Fruit fly (Drosophila melanogaster) whole organism, prepupa: Measurements from ENCODE around the gene Obp99d.

Experiments used
- CG34406 ChIP-seq: fragments of 200-800 bp; sonication (Bioruptor generic); optimal IDR thresholded peaks from 3 replicates; lab custom pipeline; 2016; ENCODE audit warnings: missing biosample characterization, missing genetic modification characterization
- Gug ChIP-seq: fragments of 200-800 bp; sonication (Bioruptor generic); IDR thresholded peaks from 2 replicates; pipeline ENCODE4 v1.3.6; 2022; ENCODE audit warnings: missing biosample characterization, missing genetic modification characterization
- cyc ChIP-seq: fragments of 200-800 bp; sonication (Bioruptor generic); optimal IDR thresholded peaks from 3 replicates; lab custom pipeline; 2016; ENCODE audit warnings: missing biosample characterization, missing genetic modification characterization

- peak; percentile 60 for TF ChIP-seq Gug (GFP tag; lab: Robert Waterston, UW)
- TF ChIP-seq CG34406 (GFP tag; lab: Kevin White, UChicago): peak; percentile 19
- TF ChIP-seq cyc (GFP tag; lab: Kevin White, UChicago): peak; percentile 73
These were observed 39.0 kb upstream of the Obp99d start, which contains the start of the genes Bub3 and Cap-D2 for dm6 chr3R:29675333-29675732.
